Fruit fly (Drosophila melanogaster) whole organism, embryonic: Measurements from ENCODE around the gene CG1635.
A peak's percentile ranks its signal among the peaks of the same experiment; 100 is the strongest.

ENCODE experiments used
- Abd-B ChIP-seq: fragments of 200-800 bp; sonication (Bioruptor generic); optimal IDR thresholded peaks from 2 replicates; lab custom pipeline; 2018; ENCODE audit warnings: missing biosample characterization, mild to moderate bottlenecking, missing genetic modification characterization, moderate library complexity
- Adf1 ChIP-seq: fragments of 200-800 bp; sonication (Bioruptor generic); IDR thresholded peaks from 2 replicates; pipeline ENCODE4 v1.3.6; 2022; ENCODE audit warnings: missing biosample characterization, missing genetic modification characterization
- Asciz ChIP-seq: fragments of 200-800 bp; sonication (Bioruptor generic); optimal IDR thresholded peaks from 2 replicates; lab custom pipeline; 2017; ENCODE audit warnings: missing biosample characterization, mild to moderate bottlenecking, missing genetic modification characterization, missing genetic modification reagents
- C15 ChIP-seq: fragments of 200-800 bp; sonication (Bioruptor generic); IDR thresholded peaks from 3 replicates; pipeline ENCODE4 v1.3.6; 2022; ENCODE audit warnings: missing biosample characterization, missing genetic modification characterization
- CG11723 ChIP-seq: fragments of 200-800 bp; sonication (Bioruptor generic); optimal IDR thresholded peaks from 2 replicates; lab custom pipeline; 2017; ENCODE audit warnings: missing biosample characterization, mild to moderate bottlenecking, missing genetic modification characterization
- CG12104 ChIP-seq: fragments of 200-800 bp; sonication (Bioruptor generic); optimal IDR thresholded peaks from 3 replicates; lab custom pipeline; 2016; ENCODE audit warnings: missing biosample characterization, missing genetic modification characterization
- CG1233 ChIP-seq: fragments of 200-800 bp; sonication (Bioruptor generic); optimal IDR thresholded peaks from 4 replicates; lab custom pipeline; 2018; ENCODE audit warnings: missing biosample characterization, mild to moderate bottlenecking, missing genetic modification characterization
- CG13287 ChIP-seq: fragments of 200-800 bp; sonication (Bioruptor generic); IDR thresholded peaks from 2 replicates; pipeline ENCODE4 v1.3.6; 2022; ENCODE audit warnings: missing biosample characterization, missing genetic modification characterization; ENCODE audit not compliant: partially characterized antibody
- CG13775 ChIP-seq: fragments of 200-800 bp; sonication (Bioruptor generic); optimal IDR thresholded peaks from 3 replicates; lab custom pipeline; 2017; ENCODE audit warnings: missing biosample characterization, mild to moderate bottlenecking, missing genetic modification characterization
- CG1529 ChIP-seq: fragments of 200-800 bp; sonication (Bioruptor generic); optimal IDR thresholded peaks from 3 replicates; lab custom pipeline; 2018; ENCODE audit warnings: missing biosample characterization, missing genetic modification characterization
- CG1602 ChIP-seq: fragments of 200-800 bp; sonication (Bioruptor generic); optimal IDR thresholded peaks from 3 replicates; lab custom pipeline; 2016; ENCODE audit warnings: missing biosample characterization, missing genetic modification characterization
- CG1647 ChIP-seq: fragments of 200-800 bp; sonication (Bioruptor generic); optimal IDR thresholded peaks from 3 replicates; lab custom pipeline; 2016; ENCODE audit warnings: missing biosample characterization, missing genetic modification characterization
- CG17186 ChIP-seq: fragments of 200-800 bp; sonication (Bioruptor generic); optimal IDR thresholded peaks from 3 replicates; lab custom pipeline; 2017; ENCODE audit warnings: missing biosample characterization, missing genetic modification reagents, missing genetic modification characterization
- CG17802 ChIP-seq: fragments of 200-800 bp; sonication (Bioruptor generic); optimal IDR thresholded peaks from 2 replicates; lab custom pipeline; 2018; ENCODE audit warnings: missing biosample characterization, mild to moderate bottlenecking, missing genetic modification characterization, moderate library complexity
- CG1832 ChIP-seq: fragments of 200-800 bp; sonication (Bioruptor generic); optimal IDR thresholded peaks from 2 replicates; lab custom pipeline; 2017; ENCODE audit warnings: missing biosample characterization, mild to moderate bottlenecking, missing genetic modification characterization, inconsistent platforms
- CG2889 ChIP-seq: fragments of 200-800 bp; sonication (Bioruptor generic); IDR thresholded peaks from 3 replicates; pipeline ENCODE4 v1.3.6; 2022; ENCODE audit warnings: missing biosample characterization, missing genetic modification characterization
- CG31224 ChIP-seq: fragments of 200-800 bp; sonication (Bioruptor generic); IDR thresholded peaks from 2 replicates; pipeline ENCODE4 v1.3.6; 2022; ENCODE audit warnings: missing biosample characterization, missing genetic modification characterization
- CG42726 ChIP-seq: fragments of 200-800 bp; sonication (Bioruptor generic); IDR thresholded peaks from 2 replicates; pipeline ENCODE4 v1.3.6; 2022; ENCODE audit warnings: missing biosample characterization, missing genetic modification characterization; ENCODE audit not compliant: partially characterized antibody
- CG6791 ChIP-seq: fragments of 200-800 bp; sonication (Bioruptor generic); IDR thresholded peaks from 3 replicates; pipeline ENCODE4 v1.3.6; 2022; ENCODE audit warnings: missing biosample characterization, missing genetic modification characterization; ENCODE audit not compliant: partially characterized antibody
- CG6813 ChIP-seq: fragments of 200-800 bp; sonication (Bioruptor generic); optimal IDR thresholded peaks from 2 replicates; lab custom pipeline; 2017; ENCODE audit warnings: missing biosample characterization, missing genetic modification characterization, mild to moderate bottlenecking, moderate library complexity, missing genetic modification reagents
- CG7928 ChIP-seq: fragments of 200-800 bp; sonication (Bioruptor generic); optimal IDR thresholded peaks from 2 replicates; lab custom pipeline; 2017; ENCODE audit warnings: missing biosample characterization, mild to moderate bottlenecking, missing genetic modification characterization
- CG8944 ChIP-seq: fragments of 200-800 bp; sonication (Bioruptor generic); optimal IDR thresholded peaks from 3 replicates; lab custom pipeline; 2016; ENCODE audit warnings: missing biosample characterization, missing genetic modification characterization
- CG9932 ChIP-seq: fragments of 200-800 bp; sonication (Bioruptor generic); IDR thresholded peaks from 2 replicates; pipeline ENCODE4 v1.3.6; 2022; ENCODE audit warnings: missing biosample characterization, missing genetic modification characterization
- Dek ChIP-seq: fragments of 200-800 bp; sonication (Bioruptor generic); optimal IDR thresholded peaks from 3 replicates; lab custom pipeline; 2019; ENCODE audit warnings: missing biosample characterization, mild to moderate bottlenecking, missing genetic modification characterization, moderate library complexity
- Dfd ChIP-seq, 2 experiments: fragments of >200 bp; optimal IDR thresholded peaks; 2 replicates each; lab custom pipeline; 2017; ENCODE audit warnings: missing biosample characterization in 2 of 2, missing genetic modification characterization in 2 of 2
- Fer2 ChIP-seq: fragments of 200-800 bp; sonication (Bioruptor generic); optimal IDR thresholded peaks from 2 replicates; lab custom pipeline; 2018; ENCODE audit warnings: missing biosample characterization, mild to moderate bottlenecking, missing genetic modification characterization, moderate library complexity
- H2.0 ChIP-seq: fragments of 200-800 bp; sonication (Bioruptor generic); IDR thresholded peaks from 2 replicates; pipeline ENCODE4 v1.3.6; 2022; ENCODE audit warnings: missing biosample characterization, missing genetic modification characterization
- HLH54F ChIP-seq: fragments of 200-800 bp; sonication (Bioruptor generic); optimal IDR thresholded peaks from 3 replicates; lab custom pipeline; 2016; ENCODE audit warnings: missing biosample characterization, missing genetic modification characterization
- Kr ChIP-seq: fragments of 200-800 bp; sonication (Bioruptor generic); optimal IDR thresholded peaks from 2 replicates; lab custom pipeline; 2017; ENCODE audit warnings: missing biosample characterization, mild to moderate bottlenecking, missing genetic modification characterization
- Lhr ChIP-seq: fragments of 200-800 bp; sonication (Bioruptor generic); optimal IDR thresholded peaks from 3 replicates; lab custom pipeline; 2017; ENCODE audit warnings: mild to moderate bottlenecking, missing biosample characterization, missing genetic modification reagents, missing genetic modification characterization
- Meics ChIP-seq: fragments of 200-800 bp; sonication (Bioruptor generic); optimal IDR thresholded peaks from 2 replicates; lab custom pipeline; 2017; ENCODE audit warnings: missing biosample characterization, mild to moderate bottlenecking, missing genetic modification characterization
- NfI ChIP-seq: fragments of 200-800 bp; sonication (Bioruptor generic); optimal IDR thresholded peaks from 3 replicates; lab custom pipeline; 2018; ENCODE audit warnings: missing biosample characterization, mild to moderate bottlenecking, missing genetic modification characterization, moderate library complexity
- Rfx ChIP-seq: fragments of 200-800 bp; sonication (Bioruptor generic); IDR thresholded peaks from 2 replicates; pipeline ENCODE4 v1.3.6; 2022; ENCODE audit warnings: missing biosample characterization, missing genetic modification characterization
- ase ChIP-seq: fragments of 200-800 bp; sonication (Bioruptor generic); IDR thresholded peaks from 3 replicates; pipeline ENCODE4 v1.3.6; 2022; ENCODE audit warnings: missing biosample characterization, missing genetic modification characterization
- cg ChIP-seq: fragments of 200-800 bp; sonication (Bioruptor generic); optimal IDR thresholded peaks from 3 replicates; lab custom pipeline; 2019; ENCODE audit warnings: missing biosample characterization, mild to moderate bottlenecking, missing genetic modification characterization, moderate library complexity
- chinmo ChIP-seq: fragments of 200-800 bp; sonication (Bioruptor generic); IDR thresholded peaks from 4 replicates; pipeline ENCODE4 v1.3.6; 2022; ENCODE audit warnings: missing biosample characterization, missing genetic modification characterization; ENCODE audit not compliant: partially characterized antibody
- corto ChIP-seq: fragments of 200-800 bp; sonication (Bioruptor generic); optimal IDR thresholded peaks from 2 replicates; lab custom pipeline; 2016; ENCODE audit warnings: missing biosample characterization, mild to moderate bottlenecking, missing genetic modification characterization, moderate library complexity
- da ChIP-seq: fragments of 200-800 bp; sonication (Bioruptor generic); optimal IDR thresholded peaks from 2 replicates; lab custom pipeline; 2016; ENCODE audit warnings: missing biosample characterization, missing genetic modification characterization
- disco-r ChIP-seq: fragments of 200-800 bp; sonication (Bioruptor generic); optimal IDR thresholded peaks from 2 replicates; lab custom pipeline; 2016; ENCODE audit warnings: missing biosample characterization, missing genetic modification characterization
- emc ChIP-seq: fragments of 200-800 bp; sonication (Bioruptor generic); optimal IDR thresholded peaks from 2 replicates; lab custom pipeline; 2016; ENCODE audit warnings: missing biosample characterization, missing genetic modification characterization
- gem ChIP-seq: fragments of 200-800 bp; sonication (Bioruptor generic); optimal IDR thresholded peaks from 2 replicates; lab custom pipeline; 2019; ENCODE audit warnings: missing biosample characterization, mild to moderate bottlenecking, missing genetic modification characterization, moderate library complexity
- gfzf ChIP-seq: fragments of 200-800 bp; sonication (Bioruptor generic); optimal IDR thresholded peaks from 2 replicates; lab custom pipeline; 2016; ENCODE audit warnings: missing biosample characterization, mild to moderate bottlenecking, missing genetic modification characterization, moderate library complexity
- lab ChIP-seq: fragments of 200-800 bp; sonication (Bioruptor generic); optimal IDR thresholded peaks from 3 replicates; lab custom pipeline; 2017; ENCODE audit warnings: missing biosample characterization, missing genetic modification characterization, mild to moderate bottlenecking, moderate library complexity, missing genetic modification reagents
- odd ChIP-seq: fragments of 200-800 bp; sonication (Bioruptor generic); optimal IDR thresholded peaks from 2 replicates; lab custom pipeline; 2017; ENCODE audit warnings: missing biosample characterization, mild to moderate bottlenecking, missing genetic modification characterization
- org-1 ChIP-seq: fragments of 200-800 bp; sonication (Bioruptor generic); optimal IDR thresholded peaks from 2 replicates; lab custom pipeline; 2017; ENCODE audit warnings: missing biosample characterization, missing genetic modification characterization
- pum ChIP-seq: fragments of 200-800 bp; sonication (Bioruptor generic); optimal IDR thresholded peaks from 2 replicates; lab custom pipeline; 2016; ENCODE audit warnings: missing biosample characterization, missing genetic modification characterization
- rib ChIP-seq: fragments of 200-800 bp; sonication (Bioruptor generic); IDR thresholded peaks from 2 replicates; pipeline ENCODE4 v1.3.6; 2022; ENCODE audit warnings: missing biosample characterization, missing genetic modification characterization
- sim ChIP-seq: fragments of 200-800 bp; sonication (Bioruptor generic); IDR thresholded peaks from 2 replicates; pipeline ENCODE4 v1.3.6; 2022; ENCODE audit warnings: missing biosample characterization, missing genetic modification characterization
- sima ChIP-seq: fragments of 200-800 bp; sonication (Bioruptor generic); optimal IDR thresholded peaks from 2 replicates; lab custom pipeline; 2016; ENCODE audit warnings: missing biosample characterization, missing genetic modification characterization

Gene CG1635

DNA sequence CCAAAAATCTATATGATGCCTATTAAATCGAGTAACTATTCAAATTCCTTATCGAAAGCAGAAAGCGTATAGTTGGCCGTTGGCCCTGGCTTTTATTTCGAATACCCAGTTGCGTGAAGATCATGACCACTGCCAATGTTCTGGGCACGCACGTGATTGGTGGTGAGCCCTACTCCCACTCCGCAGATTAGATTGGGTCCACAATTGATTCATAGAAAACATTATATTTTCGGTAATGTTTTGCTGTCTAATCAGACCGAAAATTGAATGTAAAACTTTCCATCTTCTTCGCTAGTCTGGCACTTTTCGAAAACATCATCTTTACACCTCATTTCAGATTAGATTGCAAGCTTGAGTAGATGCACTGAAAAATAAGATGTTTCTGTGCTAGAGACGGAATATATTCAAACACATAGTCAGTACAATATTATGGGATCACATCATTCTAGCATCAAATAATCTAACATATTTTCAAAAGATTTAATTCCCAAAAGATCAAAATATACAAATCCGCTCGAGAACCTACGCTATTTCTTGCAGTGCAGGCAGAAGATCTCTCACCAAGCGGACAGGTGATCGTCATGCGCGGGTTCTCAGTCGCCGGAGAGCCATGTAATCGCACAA is 3.9 kb downstream of the CG1635 start, which contains the start of gene CG1774 (continued):
- no peak for TF ChIP-seq Lhr (GFP tag; lab: Kevin White, UChicago)
- TF ChIP-seq CG11723 (GFP tag; lab: Kevin White, UChicago): peak; percentile 33
- TF ChIP-seq sim: no peak
- peak; percentile 32 for TF ChIP-seq disco-r
- peak; percentile 32 for TF ChIP-seq CG17802 (tag; lab: Kevin White, UChicago)
- peak; percentile 76 for TF ChIP-seq org-1 (GFP tag; lab: Kevin White, UChicago)
- TF ChIP-seq gfzf (GFP tag; lab: Kevin White, UChicago): no peak
- TF ChIP-seq Dfd (GFP tag; optimal IDR thresholded peaks at IDR 0.05; lab: Kevin White, UChicago): no peak
- TF ChIP-seq H2.0 (GFP tag; lab: Robert Waterston, UW): peak; percentile 63
- TF ChIP-seq CG31224 (GFP tag; lab: Robert Waterston, UW): peak; percentile 72
- peak; percentile 43; the same call in 1 of the 3 replicates for TF ChIP-seq ase (GFP tag; lab: Robert Waterston, UW)
- peak; percentile 68 for TF ChIP-seq CG1647 (GFP tag; lab: Kevin White, UChicago)
- peak; percentile 94 for TF ChIP-seq lab (GFP tag; lab: Kevin White, UChicago)
- TF ChIP-seq Rfx: peak; percentile 89
- TF ChIP-seq Abd-B (GFP tag; lab: Kevin White, UChicago): no peak
- no peak for TF ChIP-seq da (GFP tag; lab: Kevin White, UChicago)
- peak; percentile 50 for TF ChIP-seq Fer2 (tag; lab: Kevin White, UChicago)
- TF ChIP-seq HLH54F (GFP tag; lab: Kevin White, UChicago): peak; percentile 85
- TF ChIP-seq Kr: no peak
- TF ChIP-seq gem: peak; percentile 85
- TF ChIP-seq CG13287 (GFP tag; lab: Robert Waterston, UW): no peak
- TF ChIP-seq pum (GFP tag; lab: Kevin White, UChicago): peak; percentile 73
- peak; percentile 8 for TF ChIP-seq sima (GFP tag; lab: Kevin White, UChicago)
- peak; percentile 35 for TF ChIP-seq CG7928 (GFP tag; lab: Kevin White, UChicago)
- TF ChIP-seq CG1233 (GFP tag; lab: Kevin White, UChicago): peak; percentile 72
- peak; percentile 74 for TF ChIP-seq Dek (tag; lab: Kevin White, UChicago)
- TF ChIP-seq CG17186 (GFP tag; lab: Kevin White, UChicago): no peak
- TF ChIP-seq CG1602: peak; percentile 47
- no peak for TF ChIP-seq CG6791 (GFP tag; lab: Robert Waterston, UW)
- TF ChIP-seq CG12104 (GFP tag; lab: Kevin White, UChicago): peak; percentile 51
- peak; percentile 56; the same call in 1 of the 3 replicates for TF ChIP-seq CG2889 (GFP tag; lab: Robert Waterston, UW)
- peak; percentile 76 for TF ChIP-seq CG6813
- no peak for TF ChIP-seq CG1832
- peak; percentile 83 for TF ChIP-seq CG9932 (GFP tag; lab: Robert Waterston, UW)
- peak; percentile 40 for TF ChIP-seq odd (GFP tag; lab: Kevin White, UChicago)
- peak; percentile 87 for TF ChIP-seq rib
- TF ChIP-seq corto (GFP tag; lab: Kevin White, UChicago): peak; percentile 84
- TF ChIP-seq CG1529 (GFP tag; lab: Kevin White, UChicago): peak; percentile 37
- peak; percentile 79 for TF ChIP-seq NfI (GFP tag; lab: Kevin White, UChicago)
- no peak for TF ChIP-seq chinmo
- no peak for TF ChIP-seq CG42726
- peak; percentile 66 for TF ChIP-seq emc (GFP tag; lab: Kevin White, UChicago)
- TF ChIP-seq CG8944 (GFP tag; lab: Kevin White, UChicago): peak; percentile 65
- TF ChIP-seq C15: no peak
- peak; percentile 75 for TF ChIP-seq CG13775
- no peak for TF ChIP-seq cg (GFP tag; lab: Kevin White, UChicago)
- peak; percentile 47; the same call in 1 of the 2 replicates for TF ChIP-seq Adf1 (GFP tag; lab: Robert Waterston, UW)
- TF ChIP-seq Meics (GFP tag; lab: Kevin White, UChicago): peak; percentile 88
- TF ChIP-seq Asciz (GFP tag; lab: Kevin White, UChicago): peak; percentile 53
